Fruit fly (Drosophila melanogaster) whole organism, embryonic: ENCODE measurements around the gene Pif1.
A peak's percentile ranks its signal among the peaks of the same experiment; 100 is the strongest.

Source experiments
- Abd-B ChIP-seq: fragments of 200-800 bp; sonication (Bioruptor generic); optimal IDR thresholded peaks from 2 replicates; lab custom pipeline; 2018; ENCODE audit warnings: missing biosample characterization, mild to moderate bottlenecking, missing genetic modification characterization, moderate library complexity
- Bdp1 ChIP-seq: fragments of 200-800 bp; sonication (Bioruptor generic); optimal IDR thresholded peaks from 3 replicates; lab custom pipeline; 2016; ENCODE audit warnings: missing biosample characterization, missing genetic modification characterization
- Blimp-1 ChIP-seq: fragments of 200-800 bp; sonication (Bioruptor generic); optimal IDR thresholded peaks from 3 replicates; lab custom pipeline; 2018; ENCODE audit warnings: missing biosample characterization, missing genetic modification characterization, mild to moderate bottlenecking, moderate library complexity, missing genetic modification reagents
- CG10267 ChIP-seq: fragments of 200-800 bp; sonication (Bioruptor generic); optimal IDR thresholded peaks from 2 replicates; lab custom pipeline; 2018; ENCODE audit warnings: missing biosample characterization, mild to moderate bottlenecking, missing genetic modification characterization, moderate library complexity
- CG10366 ChIP-seq: fragments of 200-800 bp; sonication (Bioruptor generic); IDR thresholded peaks from 2 replicates; pipeline ENCODE4 v1.3.6; 2022; ENCODE audit warnings: missing biosample characterization, missing genetic modification characterization
- CG10431 ChIP-seq: fragments of 200-800 bp; sonication (Bioruptor generic); optimal IDR thresholded peaks from 3 replicates; lab custom pipeline; 2018; ENCODE audit warnings: missing biosample characterization, mild to moderate bottlenecking, missing genetic modification characterization
- CG11696 ChIP-seq: fragments of 200-800 bp; sonication (Bioruptor generic); IDR thresholded peaks from 2 replicates; pipeline ENCODE4 v1.3.6; 2022; ENCODE audit warnings: missing biosample characterization, missing genetic modification characterization
- CG14050 ChIP-seq: fragments of 200-800 bp; sonication (Bioruptor generic); IDR thresholded peaks from 3 replicates; pipeline ENCODE4 v1.3.6; 2022; ENCODE audit warnings: missing biosample characterization, missing genetic modification characterization
- CG14710 ChIP-seq: fragments of 200-800 bp; sonication (Bioruptor generic); optimal IDR thresholded peaks from 3 replicates; lab custom pipeline; 2019; ENCODE audit warnings: missing biosample characterization, mild to moderate bottlenecking, missing genetic modification characterization, moderate library complexity
- CG15479 ChIP-seq: fragments of 200-800 bp; sonication (Bioruptor generic); optimal IDR thresholded peaks from 3 replicates; lab custom pipeline; 2019; ENCODE audit warnings: missing biosample characterization, mild to moderate bottlenecking, missing genetic modification characterization, moderate library complexity
- CG17186 ChIP-seq: fragments of 200-800 bp; sonication (Bioruptor generic); optimal IDR thresholded peaks from 3 replicates; lab custom pipeline; 2017; ENCODE audit warnings: missing biosample characterization, missing genetic modification reagents, missing genetic modification characterization
- CG2120 ChIP-seq: fragments of 200-800 bp; sonication (Bioruptor generic); optimal IDR thresholded peaks from 3 replicates; lab custom pipeline; 2016; ENCODE audit warnings: missing biosample characterization, missing genetic modification characterization
- CG32532 ChIP-seq: fragments of 200-800 bp; sonication (Bioruptor generic); IDR thresholded peaks from 2 replicates; pipeline ENCODE4 v1.3.6; 2022; ENCODE audit warnings: missing biosample characterization, missing genetic modification characterization
- CG32772 ChIP-seq: fragments of 200-800 bp; sonication (Bioruptor generic); IDR thresholded peaks from 2 replicates; pipeline ENCODE4 v1.3.6; 2022; ENCODE audit warnings: missing biosample characterization, missing genetic modification characterization
- CG33213 ChIP-seq: fragments of 200-800 bp; sonication (Bioruptor generic); optimal IDR thresholded peaks from 3 replicates; lab custom pipeline; 2016; ENCODE audit warnings: missing biosample characterization, missing genetic modification characterization
- CG34376 ChIP-seq: fragments of 200-800 bp; sonication (Bioruptor generic); optimal IDR thresholded peaks from 2 replicates; lab custom pipeline; 2018; ENCODE audit warnings: missing biosample characterization, mild to moderate bottlenecking, missing genetic modification characterization
- CG34422 ChIP-seq: fragments of 200-800 bp; sonication (Bioruptor generic); IDR thresholded peaks from 3 replicates; pipeline ENCODE4 v1.3.6; 2022; ENCODE audit warnings: missing biosample characterization, missing genetic modification characterization
- CG3995 ChIP-seq: fragments of 200-800 bp; sonication (Bioruptor generic); optimal IDR thresholded peaks from 3 replicates; lab custom pipeline; 2016; ENCODE audit warnings: missing biosample characterization, missing genetic modification characterization
- CG42726 ChIP-seq: fragments of 200-800 bp; sonication (Bioruptor generic); IDR thresholded peaks from 2 replicates; pipeline ENCODE4 v1.3.6; 2022; ENCODE audit warnings: missing biosample characterization, missing genetic modification characterization; ENCODE audit not compliant: partially characterized antibody
- CG4730 ChIP-seq: fragments of 200-800 bp; sonication (Bioruptor generic); IDR thresholded peaks from 2 replicates; pipeline ENCODE4 v1.3.6; 2022; ENCODE audit warnings: missing biosample characterization, missing genetic modification characterization
- CG7372 ChIP-seq: fragments of 200-800 bp; sonication (Bioruptor generic); IDR thresholded peaks from 2 replicates; pipeline ENCODE4 v1.3.6; 2022; ENCODE audit warnings: missing biosample characterization, missing genetic modification characterization
- CG8388 ChIP-seq: fragments of 200-800 bp; sonication (Bioruptor generic); optimal IDR thresholded peaks from 2 replicates; lab custom pipeline; 2019; ENCODE audit warnings: missing biosample characterization, mild to moderate bottlenecking, missing genetic modification characterization, moderate library complexity
- CTCF ChIP-seq: fragments of 200-800 bp; sonication (Bioruptor generic); optimal IDR thresholded peaks from 2 replicates; lab custom pipeline; 2017; ENCODE audit warnings: missing biosample characterization, mild to moderate bottlenecking, missing genetic modification characterization, moderate library complexity
- Chrac-16 ChIP-seq: fragments of 200-800 bp; sonication (Bioruptor generic); optimal IDR thresholded peaks from 3 replicates; lab custom pipeline; 2016; ENCODE audit warnings: missing biosample characterization, missing genetic modification characterization
- CkIIα-i1 ChIP-seq: fragments of 200-800 bp; sonication (Bioruptor generic); IDR thresholded peaks from 2 replicates; pipeline ENCODE4 v1.3.6; 2022; ENCODE audit warnings: missing biosample characterization, missing genetic modification characterization
- Eip74EF ChIP-seq, 2 experiments: fragments of 200-800 bp in 1 of 2; fragments of >200 bp in 1 of 2; sonication (Bioruptor generic) in 1 of 2; optimal IDR thresholded peaks; 2 replicates each; lab custom pipeline; 2017 to 2019; ENCODE audit warnings: missing biosample characterization in 2 of 2, missing genetic modification characterization in 2 of 2, mild to moderate bottlenecking in 1 of 2, moderate library complexity in 1 of 2
- Fer2 ChIP-seq: fragments of 200-800 bp; sonication (Bioruptor generic); optimal IDR thresholded peaks from 2 replicates; lab custom pipeline; 2018; ENCODE audit warnings: missing biosample characterization, mild to moderate bottlenecking, missing genetic modification characterization, moderate library complexity
- Hr78 ChIP-seq, 2 experiments: fragments of 200-800 bp in 1 of 2; fragments of >200 bp in 1 of 2; sonication (Bioruptor generic) in 1 of 2; optimal IDR thresholded peaks; 2 replicates each; lab custom pipeline; 2017 to 2019; ENCODE audit warnings: missing biosample characterization in 2 of 2, missing genetic modification characterization in 2 of 2, mild to moderate bottlenecking in 1 of 2, moderate library complexity in 1 of 2
- Hsf ChIP-seq: fragments of 200-800 bp; sonication (Bioruptor generic); optimal IDR thresholded peaks from 3 replicates; lab custom pipeline; 2016; ENCODE audit warnings: missing biosample characterization, missing genetic modification characterization
- MESR4 ChIP-seq: fragments of 200-800 bp; sonication (Bioruptor generic); optimal IDR thresholded peaks from 2 replicates; lab custom pipeline; 2018; ENCODE audit warnings: missing biosample characterization, mild to moderate bottlenecking, missing genetic modification characterization, moderate library complexity
- Myb ChIP-seq: fragments of 200-800 bp; sonication (Bioruptor generic); optimal IDR thresholded peaks from 2 replicates; lab custom pipeline; 2016; ENCODE audit warnings: missing biosample characterization, missing genetic modification characterization
- Scr ChIP-seq: fragments of 200-800 bp; sonication (Bioruptor generic); IDR thresholded peaks from 2 replicates; pipeline ENCODE4 v1.3.6; 2022; ENCODE audit warnings: missing biosample characterization, missing genetic modification characterization; ENCODE audit not compliant: partially characterized antibody
- Side ChIP-seq: fragments of 200-800 bp; sonication (Bioruptor generic); optimal IDR thresholded peaks from 2 replicates; lab custom pipeline; 2016; ENCODE audit warnings: missing biosample characterization, missing genetic modification characterization
- Sox100B ChIP-seq: fragments of 200-800 bp; sonication (Bioruptor generic); optimal IDR thresholded peaks from 3 replicates; lab custom pipeline; 2018; ENCODE audit warnings: missing biosample characterization, mild to moderate bottlenecking, missing genetic modification characterization
- Spps ChIP-seq: fragments of 200-800 bp; sonication (Bioruptor generic); optimal IDR thresholded peaks from 2 replicates; lab custom pipeline; 2018; ENCODE audit warnings: missing biosample characterization, mild to moderate bottlenecking, missing genetic modification characterization
- ac ChIP-seq: fragments of 200-800 bp; sonication (Bioruptor generic); optimal IDR thresholded peaks from 3 replicates; lab custom pipeline; 2017; ENCODE audit warnings: missing biosample characterization, mild to moderate bottlenecking, missing genetic modification characterization
- aop ChIP-seq: fragments of 200-800 bp; sonication (Bioruptor generic); IDR thresholded peaks from 2 replicates; pipeline ENCODE4 v1.3.6; 2022; ENCODE audit warnings: missing biosample characterization, missing genetic modification characterization
- chinmo ChIP-seq: fragments of 200-800 bp; sonication (Bioruptor generic); IDR thresholded peaks from 4 replicates; pipeline ENCODE4 v1.3.6; 2022; ENCODE audit warnings: missing biosample characterization, missing genetic modification characterization; ENCODE audit not compliant: partially characterized antibody
- dm ChIP-seq: fragments of 200-800 bp; sonication (Bioruptor generic); optimal IDR thresholded peaks from 3 replicates; lab custom pipeline; 2016; ENCODE audit warnings: missing biosample characterization, missing genetic modification characterization
- dmrt11E ChIP-seq: fragments of 200-800 bp; sonication (Bioruptor generic); optimal IDR thresholded peaks from 3 replicates; lab custom pipeline; 2018; ENCODE audit warnings: missing biosample characterization, mild to moderate bottlenecking, missing genetic modification characterization, moderate library complexity
- dmrt99B ChIP-seq: fragments of 200-800 bp; sonication (Bioruptor generic); optimal IDR thresholded peaks from 2 replicates; lab custom pipeline; 2018; ENCODE audit warnings: missing biosample characterization, mild to moderate bottlenecking, missing genetic modification characterization, moderate library complexity
- esg ChIP-seq: fragments of 200-800 bp; sonication (Bioruptor generic); conservative IDR thresholded peaks from 2 replicates; pipeline ENCODE4 v1.3.6; 2022; ENCODE audit warnings: missing biosample characterization, missing genetic modification characterization
- fd102C ChIP-seq: fragments of 200-800 bp; sonication (Bioruptor generic); optimal IDR thresholded peaks from 2 replicates; lab custom pipeline; 2018; ENCODE audit warnings: missing biosample characterization, mild to moderate bottlenecking, missing genetic modification characterization, moderate library complexity
- gro ChIP-seq: fragments of 200-800 bp; sonication (Bioruptor generic); optimal IDR thresholded peaks from 2 replicates; lab custom pipeline; 2016; ENCODE audit warnings: missing biosample characterization, missing genetic modification characterization
- sd ChIP-seq: fragments of 200-800 bp; sonication (Bioruptor generic); optimal IDR thresholded peaks from 3 replicates; lab custom pipeline; 2018; ENCODE audit warnings: missing biosample characterization, mild to moderate bottlenecking, missing genetic modification characterization, moderate library complexity
- shn ChIP-seq: fragments of 200-800 bp; sonication (Bioruptor generic); optimal IDR thresholded peaks from 3 replicates; lab custom pipeline; 2016; ENCODE audit warnings: missing biosample characterization, missing genetic modification characterization
- sisA ChIP-seq: fragments of 200-800 bp; sonication (Bioruptor generic); IDR thresholded peaks from 2 replicates; pipeline ENCODE4 v1.3.6; 2022; ENCODE audit warnings: missing biosample characterization, missing genetic modification characterization
- unc-4 ChIP-seq: fragments of 200-800 bp; sonication (Bioruptor generic); IDR thresholded peaks from 2 replicates; pipeline ENCODE4 v1.3.6; 2022; ENCODE audit warnings: missing biosample characterization, missing genetic modification characterization; ENCODE audit not compliant: partially characterized antibody
- usp ChIP-seq: fragments of >200 bp; optimal IDR thresholded peaks from 2 replicates; lab custom pipeline; 2017; ENCODE audit warnings: missing biosample characterization, missing genetic modification characterization

Pif1 gene

dm6 chr2L:3465918-3466727, 3.7 kb downstream of the Pif1 start, which contains the start of the genes msl-2 and ND-PDSW (continued):
- no peak for TF ChIP-seq Eip74EF (GFP tag; optimal IDR thresholded peaks at IDR 0.05; lab: Kevin White, UChicago)
- TF ChIP-seq MESR4 (GFP tag; lab: Kevin White, UChicago): peak; percentile 37
- TF ChIP-seq shn (GFP tag; lab: Kevin White, UChicago): no peak
- no peak for TF ChIP-seq Sox100B (GFP tag; lab: Kevin White, UChicago)
- no peak for TF ChIP-seq CG10431 (GFP tag; lab: Kevin White, UChicago)
- no peak for TF ChIP-seq Chrac-16 (GFP tag; lab: Kevin White, UChicago)
- TF ChIP-seq Side (GFP tag; lab: Kevin White, UChicago): no peak
- peak; percentile 57; the same call in 1 of the 2 replicates for TF ChIP-seq CG42726 (GFP tag; lab: Robert Waterston, UW)
- no peak for TF ChIP-seq Abd-B (GFP tag; lab: Kevin White, UChicago)
- no peak for TF ChIP-seq ac
- peak; percentile 36 for TF ChIP-seq CG3995 (GFP tag; lab: Kevin White, UChicago)
- TF ChIP-seq CG4730 (GFP tag; lab: Robert Waterston, UW): no peak
- no peak for TF ChIP-seq dmrt99B (tag; lab: Kevin White, UChicago)
- TF ChIP-seq Blimp-1 (GFP tag; lab: Kevin White, UChicago): no peak
- TF ChIP-seq Hsf (GFP tag; lab: Kevin White, UChicago): no peak
- no peak for TF ChIP-seq unc-4
- TF ChIP-seq CG11696 (GFP tag; lab: Robert Waterston, UW): no peak
- no peak for TF ChIP-seq Fer2 (tag; lab: Kevin White, UChicago)
- TF ChIP-seq CG14050 (GFP tag; lab: Robert Waterston, UW): no peak
- TF ChIP-seq sd (tag; lab: Kevin White, UChicago): no peak
- TF ChIP-seq CG2120 (GFP tag; lab: Kevin White, UChicago): no peak
- TF ChIP-seq CG32772 (GFP tag; lab: Robert Waterston, UW): 0 out of 2 replicates have a peak, but pooled peaks have one; percentile 25
- TF ChIP-seq CkIIα-i1: no peak
- TF ChIP-seq aop (GFP tag; lab: Robert Waterston, UW): no peak
- no peak for TF ChIP-seq sisA
- 0 out of 4 replicates have a peak, but pooled peaks have one; percentile 65 for TF ChIP-seq chinmo (GFP tag; lab: Robert Waterston, UW)
- peak; percentile 14 for TF ChIP-seq CG33213 (GFP tag; lab: Kevin White, UChicago)
- 0 out of 3 replicates have a peak, but pooled peaks have one; percentile 29 for TF ChIP-seq CG34422 (GFP tag; lab: Robert Waterston, UW)
- no peak for TF ChIP-seq esg (GFP tag; lab: Robert Waterston, UW)
- TF ChIP-seq CG10366 (GFP tag; lab: Robert Waterston, UW): no peak
- no peak for TF ChIP-seq Spps (tag; lab: Kevin White, UChicago)
- 0 out of 2 replicates have a peak, but pooled peaks have one; percentile 16 for TF ChIP-seq Scr
- TF ChIP-seq CG10267 (tag; lab: Kevin White, UChicago): peak; percentile 49
- peak; percentile 5 for TF ChIP-seq CG15479 (GFP tag; lab: Kevin White, UChicago)
- TF ChIP-seq Myb (GFP tag; lab: Kevin White, UChicago): peak; percentile 33
- no peak for TF ChIP-seq dmrt11E (tag; lab: Kevin White, UChicago)
- no peak for TF ChIP-seq CG32532 (GFP tag; lab: Robert Waterston, UW)
- TF ChIP-seq CG17186 (GFP tag; lab: Kevin White, UChicago): peak; percentile 6
- peak; percentile 14 for TF ChIP-seq CTCF
- peak; percentile 82 for TF ChIP-seq CG14710 (tag; lab: Kevin White, UChicago)
- TF ChIP-seq CG34376 (GFP tag; lab: Kevin White, UChicago): no peak
- peak; percentile 14 for TF ChIP-seq gro (GFP tag; lab: Kevin White, UChicago)
- TF ChIP-seq dm (GFP tag; lab: Kevin White, UChicago): peak; percentile 44
- TF ChIP-seq usp (GFP tag; lab: Kevin White, UChicago): no peak
- TF ChIP-seq CG7372 (GFP tag; lab: Robert Waterston, UW): no peak
- TF ChIP-seq CG8388 (GFP tag; lab: Kevin White, UChicago): no peak
- TF ChIP-seq fd102C (GFP tag; lab: Kevin White, UChicago): no peak
- no peak for TF ChIP-seq Bdp1 (GFP tag; lab: Kevin White, UChicago)
- no peak for TF ChIP-seq Hr78 (GFP tag; optimal IDR thresholded peaks at IDR 0.05; lab: Kevin White, UChicago)
